Worm (Caenorhabditis elegans) whole organism, midembryonic: ENCODE results near the gene K08D10.10.

Source experiments
- T22C8.4 ChIP-seq: fragments of 200-800 bp; sonication (Bioruptor generic); IDR thresholded peaks from 2 replicates; pipeline ENCODE4 v1.3.6; 2022; ENCODE audit warnings: missing genetic modification characterization, missing compliant biosample characterization
- flt-1 ChIP-seq: fragments of 200-800 bp; sonication (Bioruptor generic); IDR thresholded peaks from 2 replicates; pipeline ENCODE4 v1.3.6; 2022; ENCODE audit warnings: missing genetic modification characterization, missing compliant biosample characterization
- med-1 ChIP-seq: sonication (generic microtip); optimal IDR thresholded peaks from 2 replicates; lab custom pipeline; 2017; ENCODE audit warnings: missing genetic modification characterization, mild to moderate bottlenecking, missing compliant biosample characterization, antibody characterized with exemption, missing genetic modification reagents; ENCODE audit not compliant: insufficient read depth
- ref-1 ChIP-seq: fragments of 200-800 bp; sonication (Bioruptor generic); conservative IDR thresholded peaks from 2 replicates; pipeline ENCODE4 v1.3.6; 2022; ENCODE audit warnings: missing genetic modification reagents, missing genetic modification characterization, missing compliant biosample characterization
- tab-1 ChIP-seq: fragments of 200-800 bp; sonication (Bioruptor generic); IDR thresholded peaks from 2 replicates; pipeline ENCODE4 v1.3.6; 2022; ENCODE audit warnings: missing genetic modification characterization, missing compliant biosample characterization
- ztf-29 ChIP-seq: fragments of 200-800 bp; sonication (Bioruptor generic); IDR thresholded peaks from 2 replicates; pipeline ENCODE4 v1.3.6; 2022; ENCODE audit warnings: missing genetic modification reagents, missing genetic modification characterization, missing compliant biosample characterization

ce11 chrIV:4117432-4117831 lies 34.6 kb upstream of the K08D10.10 start, which contains the start of gene drd-50:
- TF ChIP-seq T22C8.4 (GFP tag; lab: Robert Waterston, UW) (no peak), tab-1 (GFP tag; lab: Robert Waterston, UW) (no peak), ref-1 (GFP tag; lab: Robert Waterston, UW) (no peak), flt-1 (GFP tag; lab: Robert Waterston, UW) (no peak), ztf-29 (GFP tag; lab: Robert Waterston, UW) (no peak), med-1 (no peak)
